Worm (Caenorhabditis elegans): ENCODE data around the gene C04C3.14.
A peak's percentile ranks its signal among the peaks of the same experiment; 100 is the strongest.

ce11 chrIV:3399015-3399722 is 3.5 kb downstream of the C04C3.14 start, which contains the start of the genes dyf-3 and pdhb-1:
- TF ChIP-seq F13C5.2 (tag; optimal IDR thresholded peaks at IDR 0.05) (peak; percentile 40), tra-4 (tag; optimal IDR thresholded peaks at IDR 0.05) (no peak), aly-1 (tag; optimal IDR thresholded peaks at IDR 0.05) (no peak), tbx-37 (GFP tag; conservative IDR thresholded peaks at IDR 0.05) (no peak), pes-1 (GFP tag; IDR thresholded peaks at IDR 0.05) (no peak), ceh-36 (tag; optimal IDR thresholded peaks at IDR 0.05) (no peak), ama-1 (optimal IDR thresholded peaks at IDR 0.05) (no peak), tbx-11 (GFP tag; IDR thresholded peaks at IDR 0.05) (no peak), ceh-13 (GFP tag; optimal IDR thresholded peaks at IDR 0.05) (no peak), hmg-4 (GFP tag; optimal IDR thresholded peaks at IDR 0.05) (no peak), hnd-1 (tag; optimal IDR thresholded peaks at IDR 0.05) (no peak), hmbx-1 (tag; optimal IDR thresholded peaks at IDR 0.05) (no peak), flt-1 (GFP tag; IDR thresholded peaks at IDR 0.05) (no peak), sea-1 (GFP tag; conservative IDR thresholded peaks at IDR 0.05) (no peak)

Data from whole organism, early embryonic.